Worm (Caenorhabditis elegans) whole organism, late embryonic: ENCODE measurements around the gene nhr-268.

Experiments used
- C08G9.2 ChIP-seq: sonication (generic microtip); optimal IDR thresholded peaks from 2 replicates; lab custom pipeline; 2016; ENCODE audit warnings: mild to moderate bottlenecking, missing genetic modification characterization, moderate library complexity, missing compliant biosample characterization
- C38D4.7 ChIP-seq: fragments of 200-800 bp; sonication (Bioruptor generic); optimal IDR thresholded peaks from 2 replicates; lab custom pipeline; 2018; ENCODE audit warnings: mild to moderate bottlenecking, missing genetic modification characterization, moderate library complexity, missing compliant biosample characterization
- F13H6.1 ChIP-seq: sonication (generic microtip); optimal IDR thresholded peaks from 2 replicates; lab custom pipeline; 2016; ENCODE audit warnings: missing genetic modification characterization, missing compliant biosample characterization
- K02D7.2 ChIP-seq: sonication (generic microtip); optimal IDR thresholded peaks from 2 replicates; lab custom pipeline; 2017; ENCODE audit warnings: mild to moderate bottlenecking, missing genetic modification characterization, missing compliant biosample characterization
- K09A11.1 ChIP-seq: sonication (generic microtip); optimal IDR thresholded peaks from 2 replicates; lab custom pipeline; 2017; ENCODE audit warnings: antibody characterized with exemption, mild to moderate bottlenecking, missing genetic modification characterization, missing compliant biosample characterization; ENCODE audit not compliant: insufficient read depth
- ahr-1 ChIP-seq: sonication (generic microtip); optimal IDR thresholded peaks from 2 replicates; lab custom pipeline; 2016; ENCODE audit warnings: missing genetic modification characterization, missing compliant biosample characterization
- ceh-14 ChIP-seq: sonication (generic microtip); optimal IDR thresholded peaks from 2 replicates; lab custom pipeline; 2016; ENCODE audit warnings: missing genotype, missing genetic modification characterization, missing compliant biosample characterization
- ceh-18 ChIP-seq: sonication (generic microtip); optimal IDR thresholded peaks from 2 replicates; lab custom pipeline; 2016; ENCODE audit warnings: missing genetic modification characterization, missing compliant biosample characterization
- ceh-2 ChIP-seq: sonication (generic microtip); optimal IDR thresholded peaks from 2 replicates; lab custom pipeline; 2016; ENCODE audit warnings: missing genotype, missing genetic modification characterization, missing compliant biosample characterization
- ceh-22 ChIP-seq: sonication (generic microtip); optimal IDR thresholded peaks from 2 replicates; lab custom pipeline; 2017; ENCODE audit warnings: missing biosample characterization, missing genetic modification characterization
- ceh-24 ChIP-seq: sonication (generic microtip); optimal IDR thresholded peaks from 2 replicates; lab custom pipeline; 2016; ENCODE audit warnings: mild to moderate bottlenecking, missing genetic modification characterization, missing compliant biosample characterization
- ceh-30 ChIP-seq: fragments of 150-350 bp; optimal IDR thresholded peaks from 2 replicates; lab custom pipeline; 2014; ENCODE audit warnings: missing biosample characterization, missing genetic modification characterization
- ceh-34 ChIP-seq: sonication (generic microtip); optimal IDR thresholded peaks from 2 replicates; lab custom pipeline; 2016; ENCODE audit warnings: mild to moderate bottlenecking, missing genetic modification characterization, missing compliant biosample characterization
- ceh-45 ChIP-seq: fragments of 200-800 bp; sonication (Bioruptor generic); IDR thresholded peaks from 2 replicates; pipeline ENCODE4 v1.3.6; 2022; ENCODE audit warnings: missing genetic modification reagents, missing genetic modification characterization, missing compliant biosample characterization
- ceh-6 ChIP-seq: fragments of 200-800 bp; sonication (Bioruptor generic); optimal IDR thresholded peaks from 2 replicates; lab custom pipeline; 2018; ENCODE audit warnings: mild to moderate bottlenecking, missing genetic modification characterization, missing compliant biosample characterization
- ceh-9 ChIP-seq: sonication (generic microtip); optimal IDR thresholded peaks from 2 replicates; lab custom pipeline; 2016; ENCODE audit warnings: mild to moderate bottlenecking, missing genetic modification characterization, inconsistent platforms, missing compliant biosample characterization
- elt-2 ChIP-seq: sonication (generic microtip); optimal IDR thresholded peaks from 2 replicates; lab custom pipeline; 2016; ENCODE audit warnings: missing genetic modification reagents, missing genetic modification characterization, missing compliant biosample characterization
- fax-1 ChIP-seq: sonication (generic microtip); optimal IDR thresholded peaks from 2 replicates; lab custom pipeline; 2016; ENCODE audit warnings: missing genotype, missing genetic modification characterization, missing compliant biosample characterization
- fkh-6 ChIP-seq: sonication (generic microtip); optimal IDR thresholded peaks from 2 replicates; lab custom pipeline; 2016; ENCODE audit warnings: missing genetic modification characterization, missing compliant biosample characterization
- gmeb-2 ChIP-seq: sonication (generic microtip); optimal IDR thresholded peaks from 2 replicates; lab custom pipeline; 2016; ENCODE audit warnings: missing genetic modification characterization, inconsistent platforms, missing compliant biosample characterization
- hlh-13 ChIP-seq: fragments of 200-800 bp; sonication (Bioruptor generic); optimal IDR thresholded peaks from 2 replicates; lab custom pipeline; 2018; ENCODE audit warnings: mild to moderate bottlenecking, missing genetic modification characterization, missing compliant biosample characterization
- hlh-15 ChIP-seq: sonication (generic microtip); optimal IDR thresholded peaks from 2 replicates; lab custom pipeline; 2016; ENCODE audit warnings: missing genetic modification characterization, missing compliant biosample characterization
- hlh-6 ChIP-seq: sonication (generic microtip); optimal IDR thresholded peaks from 2 replicates; lab custom pipeline; 2016; ENCODE audit warnings: missing genotype, missing genetic modification characterization, missing compliant biosample characterization
- hlh-8 ChIP-seq: sonication (generic microtip); optimal IDR thresholded peaks from 2 replicates; lab custom pipeline; 2016; ENCODE audit warnings: missing genotype, missing genetic modification characterization, missing compliant biosample characterization
- nhr-232 ChIP-seq: sonication (generic microtip); optimal IDR thresholded peaks from 2 replicates; lab custom pipeline; 2016; ENCODE audit warnings: missing genetic modification characterization, missing compliant biosample characterization
- npax-4 ChIP-seq: sonication (generic microtip); optimal IDR thresholded peaks from 2 replicates; lab custom pipeline; 2016; ENCODE audit warnings: missing genetic modification characterization, missing compliant biosample characterization
- pag-3 ChIP-seq: sonication (generic microtip); optimal IDR thresholded peaks from 2 replicates; lab custom pipeline; 2016; ENCODE audit warnings: missing compliant biosample characterization, missing genetic modification characterization, borderline replicate concordance
- pat-9 ChIP-seq: fragments of 200-800 bp; sonication (Bioruptor generic); optimal IDR thresholded peaks from 2 replicates; lab custom pipeline; 2018; ENCODE audit warnings: mild to moderate bottlenecking, missing genetic modification characterization, moderate library complexity, missing compliant biosample characterization
- pax-1 ChIP-seq: fragments of 150-350 bp; optimal IDR thresholded peaks from 2 replicates; lab custom pipeline; 2014; ENCODE audit warnings: missing biosample characterization, missing genetic modification characterization
- pha-4 ChIP-seq: fragments of 150-350 bp; optimal IDR thresholded peaks from 2 replicates; lab custom pipeline; 2018; ENCODE audit warnings: missing biosample characterization, missing genetic modification reagents, missing genetic modification characterization
- pqm-1 ChIP-seq: sonication (generic microtip); optimal IDR thresholded peaks from 2 replicates; lab custom pipeline; 2016; ENCODE audit warnings: missing genetic modification characterization, missing compliant biosample characterization
- pros-1 ChIP-seq: fragments of 150-350 bp; optimal IDR thresholded peaks from 2 replicates; lab custom pipeline; 2014; ENCODE audit warnings: missing biosample characterization, missing genetic modification reagents, missing genetic modification characterization
- rnt-1 ChIP-seq: sonication (generic microtip); optimal IDR thresholded peaks from 2 replicates; lab custom pipeline; 2016; ENCODE audit warnings: missing genetic modification characterization, missing compliant biosample characterization
- sdc-2 ChIP-seq: sonication (generic microtip); optimal IDR thresholded peaks from 2 replicates; lab custom pipeline; 2016; ENCODE audit warnings: missing genotype, missing genetic modification characterization, missing compliant biosample characterization
- sox-2 ChIP-seq: fragments of 200-800 bp; sonication (Bioruptor generic); IDR thresholded peaks from 2 replicates; pipeline ENCODE4 v1.3.6; 2022; ENCODE audit warnings: missing genetic modification reagents, missing genetic modification characterization, missing compliant biosample characterization
- sox-4 ChIP-seq: sonication (generic microtip); optimal IDR thresholded peaks from 2 replicates; lab custom pipeline; 2017; ENCODE audit warnings: mild to moderate bottlenecking, missing genetic modification characterization, inconsistent platforms, missing compliant biosample characterization
- tbx-2 ChIP-seq: sonication (generic microtip); optimal IDR thresholded peaks from 2 replicates; lab custom pipeline; 2016; ENCODE audit warnings: missing genetic modification characterization, missing compliant biosample characterization
- ttx-3 ChIP-seq: sonication (generic microtip); optimal IDR thresholded peaks from 2 replicates; lab custom pipeline; 2016; ENCODE audit warnings: missing genetic modification reagents, missing genetic modification characterization, missing compliant biosample characterization
- zip-5 ChIP-seq: sonication (generic microtip); optimal IDR thresholded peaks from 2 replicates; lab custom pipeline; 2016; ENCODE audit warnings: missing genetic modification characterization, missing compliant biosample characterization
- ztf-16 ChIP-seq: sonication (generic microtip); optimal IDR thresholded peaks from 2 replicates; lab custom pipeline; 2017; ENCODE audit warnings: missing genetic modification characterization, missing compliant biosample characterization

The nhr-268 gene

ce11 chrV:15732209-15732608 is 42.2 kb downstream of the nhr-268 start, which contains the start of gene str-38:
TSS of gene str-38 (minus strand) at chrV:15732309.
- TF ChIP-seq ceh-22 (tag; lab: Kevin White, UChicago), result no peak
- no peak for TF ChIP-seq ztf-16 (tag; lab: Kevin White, UChicago)
- no peak for TF ChIP-seq sox-2 (GFP tag; lab: Robert Waterston, UW)
- TF ChIP-seq zip-5 (tag; lab: Kevin White, UChicago), result no peak
- TF ChIP-seq gmeb-2 (tag; lab: Kevin White, UChicago), result no peak
- no peak for TF ChIP-seq ceh-18 (tag; lab: Kevin White, UChicago)
- no peak for TF ChIP-seq hlh-8
- TF ChIP-seq pag-3 (tag; lab: Kevin White, UChicago), result no peak
- TF ChIP-seq ceh-14, result no peak
- no peak for TF ChIP-seq ceh-6 (GFP tag; lab: Kevin White, UChicago)
- TF ChIP-seq hlh-13 (GFP tag; lab: Kevin White, UChicago), result no peak
- no peak for TF ChIP-seq sdc-2
- TF ChIP-seq elt-2 (tag; lab: Kevin White, UChicago), result no peak
- TF ChIP-seq ceh-34 (tag; lab: Kevin White, UChicago), result no peak
- no peak for TF ChIP-seq pat-9
- TF ChIP-seq nhr-232 (tag; lab: Kevin White, UChicago), result no peak
- no peak for TF ChIP-seq pqm-1

ce11 chrV:15733020-15733419 is 43.0 kb downstream of the nhr-268 start:
- no peak for TF ChIP-seq ceh-2 (tag; lab: Kevin White, UChicago)
- no peak for TF ChIP-seq nhr-232 (tag; lab: Kevin White, UChicago)
- TF ChIP-seq pax-1 (tag; lab: Kevin White, UChicago), result no peak
- no peak for TF ChIP-seq ceh-45
- TF ChIP-seq pha-4 (tag; lab: Kevin White, UChicago), result no peak
- TF ChIP-seq K09A11.1, result no peak
- no peak for TF ChIP-seq ceh-14
- TF ChIP-seq pag-3 (tag; lab: Kevin White, UChicago), result no peak
- TF ChIP-seq pros-1 (tag; lab: Kevin White, UChicago), result no peak
- no peak for TF ChIP-seq sox-4 (tag; lab: Kevin White, UChicago)
- TF ChIP-seq C38D4.7 (GFP tag; lab: Kevin White, UChicago), result no peak
- TF ChIP-seq npax-4 (tag; lab: Kevin White, UChicago), result no peak
- no peak for TF ChIP-seq ceh-9 (tag; lab: Kevin White, UChicago)
- TF ChIP-seq hlh-15, result no peak
- TF ChIP-seq ztf-16 (tag; lab: Kevin White, UChicago), result no peak
- no peak for TF ChIP-seq rnt-1 (tag; lab: Kevin White, UChicago)
- no peak for TF ChIP-seq ceh-30 (tag; lab: Kevin White, UChicago)
- no peak for TF ChIP-seq sox-2 (GFP tag; lab: Robert Waterston, UW)
- no peak for TF ChIP-seq fkh-6 (tag; lab: Kevin White, UChicago)
- TF ChIP-seq fax-1 (tag; lab: Kevin White, UChicago), result no peak

ce11 chrV:15733568-15733967 is 43.5 kb downstream of the nhr-268 start, which contains the start of gene T23D5.3:
TSS of gene T23D5.3 (minus strand) at chrV:15733668.
- TF ChIP-seq ceh-34 (tag; lab: Kevin White, UChicago), result no peak
- TF ChIP-seq ceh-45, result no peak
- TF ChIP-seq K02D7.2 (tag; lab: Kevin White, UChicago), result no peak
- no peak for TF ChIP-seq ahr-1 (tag; lab: Kevin White, UChicago)
- TF ChIP-seq pqm-1, result no peak
- TF ChIP-seq ceh-24 (tag; lab: Kevin White, UChicago), result no peak
- TF ChIP-seq ceh-14, result no peak
- TF ChIP-seq C08G9.2 (tag; lab: Kevin White, UChicago), result no peak
- TF ChIP-seq ztf-16 (tag; lab: Kevin White, UChicago), result no peak
- TF ChIP-seq F13H6.1 (tag; lab: Kevin White, UChicago), result no peak
- TF ChIP-seq, all 69 proteins: peak for 0

ce11 chrV:15735720-15736119 is 45.7 kb downstream of the nhr-268 start, which contains the start of gene str-27:
TSS of gene str-27 (minus strand) at chrV:15735820.
- TF ChIP-seq pat-9, result no peak
- TF ChIP-seq ttx-3, result no peak
- no peak for TF ChIP-seq hlh-8
- no peak for TF ChIP-seq ceh-34 (tag; lab: Kevin White, UChicago)
- TF ChIP-seq ceh-45, result no peak
- no peak for TF ChIP-seq hlh-6
- no peak for TF ChIP-seq fkh-6 (tag; lab: Kevin White, UChicago)
- no peak for TF ChIP-seq nhr-232 (tag; lab: Kevin White, UChicago)
- no peak for TF ChIP-seq tbx-2 (tag; lab: Kevin White, UChicago)
